Fruit fly (Drosophila melanogaster): ENCODE data around the gene CG17928.

dm6 chr2L:16752340-16752739 lies 39.0 kb upstream of the CG17928 start:
- TF ChIP-seq CG8478 (optimal IDR thresholded peaks at IDR 0.05) (no peak), CTCF (optimal IDR thresholded peaks at IDR 0.05) (no peak)
